Worm (Caenorhabditis elegans): ENCODE results near the gene dhcr-24.

The dhcr-24 gene

ce11 chrX:2538713-2539112 is 25.2 kb downstream of the dhcr-24 start:
- peak; percentile 93 for TF ChIP-seq dsc-1 (tag; optimal IDR thresholded peaks at IDR 0.05)
- no peak for TF ChIP-seq lir-3 (tag; optimal IDR thresholded peaks at IDR 0.05; ENCODE audit: poor library complexity)
- no peak for TF ChIP-seq nhr-237 (tag; optimal IDR thresholded peaks at IDR 0.05)
- TF ChIP-seq lin-13 (GFP tag; optimal IDR thresholded peaks at IDR 0.05) = no peak
- TF ChIP-seq fkh-4 (tag; optimal IDR thresholded peaks at IDR 0.05; ENCODE audit: borderline replicate concordance) = peak; percentile 68
- TF ChIP-seq efl-1 (optimal IDR thresholded peaks at IDR 0.05) = no peak
- peak in 1 of 2 experiments; percentile 67 for TF ChIP-seq efl-1 (GFP tag; optimal IDR thresholded peaks at IDR 0.05 in 1 of 2)

- TF ChIP-seq grh-1 (GFP tag; IDR thresholded peaks at IDR 0.05) = peak; percentile 64
- no peak for TF ChIP-seq mef-2 (tag; optimal IDR thresholded peaks at IDR 0.05)
- TF ChIP-seq egl-27 (tag; optimal IDR thresholded peaks at IDR 0.05) = peak; percentile 66 to 77
- peak in 1 of 6 experiments; percentile 42 for TF ChIP-seq elt-3 (tag; optimal IDR thresholded peaks at IDR 0.05)
- peak; percentile 75 for TF ChIP-seq blmp-1 (tag; optimal IDR thresholded peaks at IDR 0.05)
- TF ChIP-seq nhr-12 (tag; optimal IDR thresholded peaks at IDR 0.05) = no peak
- TF ChIP-seq efl-3 (GFP tag; optimal IDR thresholded peaks at IDR 0.05) = no peak
- no peak for TF ChIP-seq elt-2 (tag; optimal IDR thresholded peaks at IDR 0.05)
- no peak for TF ChIP-seq tlp-1 (tag; optimal IDR thresholded peaks at IDR 0.05)
- TF ChIP-seq unc-130 (tag; optimal IDR thresholded peaks at IDR 0.05) = no peak
- TF ChIP-seq nhr-237 (tag; optimal IDR thresholded peaks at IDR 0.05) = peak; percentile 49
- TF ChIP-seq rnt-1 (tag; optimal IDR thresholded peaks at IDR 0.05) = peak; percentile 90
- TF ChIP-seq lin-13 (GFP tag; optimal IDR thresholded peaks at IDR 0.05) = peak; percentile 67
- no peak for TF ChIP-seq ama-1 (optimal IDR thresholded peaks at IDR 0.05)
- peak; percentile 88 for TF ChIP-seq swsn-7 (tag; optimal IDR thresholded peaks at IDR 0.05)
- TF ChIP-seq mdl-1 (tag; optimal IDR thresholded peaks at IDR 0.05) = peak in 1 of 2 experiments; percentile 84
- no peak for TF ChIP-seq pag-3 (tag; optimal IDR thresholded peaks at IDR 0.05; ENCODE audit: borderline replicate concordance, insufficient read depth)
- peak; percentile 90 for TF ChIP-seq nhr-47 (tag; optimal IDR thresholded peaks at IDR 0.05)
- TF ChIP-seq sup-37 (GFP tag; optimal IDR thresholded peaks at IDR 0.05) = peak; percentile 74
- TF ChIP-seq nhr-85 (tag) = peak; percentile 95
- TF ChIP-seq lin-14 (GFP tag; optimal IDR thresholded peaks at IDR 0.05) = peak; percentile 99
- no peak for TF ChIP-seq F16B12.6 (tag; optimal IDR thresholded peaks at IDR 0.05)
- TF ChIP-seq C34B4.2 (tag; optimal IDR thresholded peaks at IDR 0.05) = no peak
- peak; percentile 51 for TF ChIP-seq irx-1 (tag; optimal IDR thresholded peaks at IDR 0.05)
- TF ChIP-seq tbx-2 (tag; optimal IDR thresholded peaks at IDR 0.05) = peak; percentile 88
- peak; percentile 61 for TF ChIP-seq pax-3 (tag; optimal IDR thresholded peaks at IDR 0.05)
- peak in 1 of 2 experiments; percentile 79 for TF ChIP-seq ztf-11 (tag; optimal IDR thresholded peaks at IDR 0.05)
- TF ChIP-seq isw-1 (GFP tag; IDR thresholded peaks at IDR 0.05) = peak; percentile 44
- no peak for TF ChIP-seq hlh-4 (tag; optimal IDR thresholded peaks at IDR 0.05)
- TF ChIP-seq zag-1 (tag; optimal IDR thresholded peaks at IDR 0.05) = peak; percentile 60
- TF ChIP-seq snpc-4 (tag; optimal IDR thresholded peaks at IDR 0.05) = peak; percentile 62
- TF ChIP-seq fkh-10 (GFP tag; optimal IDR thresholded peaks at IDR 0.05) = peak; percentile 85
- peak; percentile 89 for TF ChIP-seq fkh-8 (tag; optimal IDR thresholded peaks at IDR 0.05)
- peak; percentile 36 for TF ChIP-seq ceh-8 (GFP tag; optimal IDR thresholded peaks at IDR 0.05)
- no peak for TF ChIP-seq nhr-84 (tag; optimal IDR thresholded peaks at IDR 0.05)
- TF ChIP-seq nhr-76 (tag; optimal IDR thresholded peaks at IDR 0.05) = no peak
- no peak for TF ChIP-seq ceh-90 (tag; optimal IDR thresholded peaks at IDR 0.05)
- TF ChIP-seq dpl-1 (GFP tag; optimal IDR thresholded peaks at IDR 0.05) = peak; percentile 12 to 36 (median 32)
- no peak for TF ChIP-seq vab-15 (tag; optimal IDR thresholded peaks at IDR 0.05)
- no peak for TF ChIP-seq fkh-4 (tag; optimal IDR thresholded peaks at IDR 0.05; ENCODE audit: borderline replicate concordance)
- TF ChIP-seq skn-1 (tag; optimal IDR thresholded peaks at IDR 0.05) = peak; percentile 98
- peak; percentile 66; the same call in 1 of the 2 replicates for TF ChIP-seq mab-9 (GFP tag; IDR thresholded peaks at IDR 0.05)
- TF ChIP-seq jun-1 (tag; optimal IDR thresholded peaks at IDR 0.05) = peak; percentile 79
- TF ChIP-seq alr-1 (tag; optimal IDR thresholded peaks at IDR 0.05; ENCODE audit: borderline replicate concordance) = no peak
- peak; percentile 84 for TF ChIP-seq unc-86 (tag; optimal IDR thresholded peaks at IDR 0.05)
- peak; percentile 88 for TF ChIP-seq nhr-20 (tag; optimal IDR thresholded peaks at IDR 0.05)
Measured at ce11 chrX:2536246-2536772, 27.6 kb downstream of the dhcr-24 start.

Data from whole organism, L1 larva.